Worm (Caenorhabditis elegans): ENCODE data around the gene aqp-1.

aqp-1 gene

ce11 chrII:7233274-7233673 lies 4.9 kb downstream of the aqp-1 start:
- no peak for TF ChIP-seq ztf-11 (tag; optimal IDR thresholded peaks at IDR 0.05)
- no peak for TF ChIP-seq zag-1 (tag; optimal IDR thresholded peaks at IDR 0.05)
- peak; percentile 62 for TF ChIP-seq elt-2 (tag; optimal IDR thresholded peaks at IDR 0.05)
- peak; percentile 11 for TF ChIP-seq pha-4 (tag; optimal IDR thresholded peaks at IDR 0.05)
- TF ChIP-seq nhr-67 (tag; optimal IDR thresholded peaks at IDR 0.05): no peak
- peak; percentile 26 for TF ChIP-seq pqm-1 (tag; optimal IDR thresholded peaks at IDR 0.05)
- TF ChIP-seq nhr-12 (tag; optimal IDR thresholded peaks at IDR 0.05): no peak
- TF ChIP-seq mdl-1 (tag; optimal IDR thresholded peaks at IDR 0.05): no peak
- TF ChIP-seq nhr-77 (tag; optimal IDR thresholded peaks at IDR 0.05): no peak
- TF ChIP-seq elt-3 (tag; optimal IDR thresholded peaks at IDR 0.05): no peak

ce11 chrII:7232517-7232916 lies 5.6 kb downstream of the aqp-1 start, which contains the start of gene ctsa-3.1:
TSS of gene ctsa-3.1 (plus strand) at chrII:7232853.
- peak; percentile 79 for TF ChIP-seq elt-2 (tag; optimal IDR thresholded peaks at IDR 0.05)
- TF ChIP-seq pha-4 (tag; optimal IDR thresholded peaks at IDR 0.05): peak; percentile 6
- TF ChIP-seq pqm-1 (tag; optimal IDR thresholded peaks at IDR 0.05): peak; percentile 75
- no peak for TF ChIP-seq zag-1 (tag; optimal IDR thresholded peaks at IDR 0.05)
- no peak for TF ChIP-seq skn-1 (tag; optimal IDR thresholded peaks at IDR 0.05)
- no peak for TF ChIP-seq sea-2 (GFP tag; optimal IDR thresholded peaks at IDR 0.05)
- TF ChIP-seq nhr-77 (tag; optimal IDR thresholded peaks at IDR 0.05): no peak

- TF ChIP-seq ceh-28 (tag; optimal IDR thresholded peaks at IDR 0.05): no peak
- peak; percentile 67 for TF ChIP-seq snpc-4 (tag; optimal IDR thresholded peaks at IDR 0.05)
- no peak for TF ChIP-seq eor-1 (tag; optimal IDR thresholded peaks at IDR 0.05)
- TF ChIP-seq sea-2 (GFP tag; optimal IDR thresholded peaks at IDR 0.05): no peak
These were observed 6.2 kb downstream of the aqp-1 start for ce11 chrII:7231951-7232350.

ce11 chrII:7230684-7231083 lies 7.5 kb downstream of the aqp-1 start:
- TF ChIP-seq nhr-43 (tag; optimal IDR thresholded peaks at IDR 0.05; ENCODE audit: poor library complexity, severe bottlenecking) (peak; percentile 29), fkh-2 (tag; optimal IDR thresholded peaks at IDR 0.05) (no peak), ama-1 (optimal IDR thresholded peaks at IDR 0.05) (peak; percentile 58), ceh-82 (tag; optimal IDR thresholded peaks at IDR 0.05) (no peak), nhr-23 (tag; optimal IDR thresholded peaks at IDR 0.05) (no peak), nhr-77 (tag; optimal IDR thresholded peaks at IDR 0.05) (no peak), sea-2 (GFP tag; optimal IDR thresholded peaks at IDR 0.05) (no peak), tbx-2 (tag; optimal IDR thresholded peaks at IDR 0.05) (peak; percentile 44), R02D3.7 (tag; optimal IDR thresholded peaks at IDR 0.05) (no peak)

ce11 chrII:7228646-7229200 lies 9.4 kb downstream of the aqp-1 start, which contains the start of gene F32A5.4:
TSS of gene F32A5.4 (plus strand) at chrII:7229150.
- TF ChIP-seq nhr-77 (tag; optimal IDR thresholded peaks at IDR 0.05): no peak
- TF ChIP-seq unc-39 (tag; optimal IDR thresholded peaks at IDR 0.05): no peak
- peak; percentile 20 for TF ChIP-seq pha-4 (tag; optimal IDR thresholded peaks at IDR 0.05)
- TF ChIP-seq aly-2 (tag; optimal IDR thresholded peaks at IDR 0.05): no peak
- TF ChIP-seq ama-1 (optimal IDR thresholded peaks at IDR 0.05): peak; percentile 56
- TF ChIP-seq eor-1 (tag; optimal IDR thresholded peaks at IDR 0.05): no peak
- no peak for TF ChIP-seq jun-1 (tag; optimal IDR thresholded peaks at IDR 0.05)
- TF ChIP-seq egl-5 (tag; optimal IDR thresholded peaks at IDR 0.05): no peak
- TF ChIP-seq elt-3 (tag; optimal IDR thresholded peaks at IDR 0.05): no peak
- TF ChIP-seq nhr-76 (tag; optimal IDR thresholded peaks at IDR 0.05): no peak
- TF ChIP-seq fos-1 (tag; optimal IDR thresholded peaks at IDR 0.05): no peak
- TF ChIP-seq pqm-1 (tag; optimal IDR thresholded peaks at IDR 0.05): no peak
- no peak for TF ChIP-seq nhr-67 (tag; optimal IDR thresholded peaks at IDR 0.05)
- TF ChIP-seq mdl-1 (tag; optimal IDR thresholded peaks at IDR 0.05): no peak
- TF ChIP-seq ztf-4 (tag; optimal IDR thresholded peaks at IDR 0.05): no peak
- no peak for TF ChIP-seq ceh-28 (tag; optimal IDR thresholded peaks at IDR 0.05)
- no peak for TF ChIP-seq nhr-11 (tag; optimal IDR thresholded peaks at IDR 0.05)
- no peak for TF ChIP-seq lin-15B (tag; optimal IDR thresholded peaks at IDR 0.05)
- no peak for TF ChIP-seq sea-2 (GFP tag; optimal IDR thresholded peaks at IDR 0.05)
- TF ChIP-seq tbx-2 (tag; optimal IDR thresholded peaks at IDR 0.05): no peak
- peak; percentile 20 for TF ChIP-seq nhr-23 (tag; optimal IDR thresholded peaks at IDR 0.05)
- TF ChIP-seq ZK546.5 (tag; optimal IDR thresholded peaks at IDR 0.05): no peak

Data from whole organism, L3 larva.